Worm (Caenorhabditis elegans): ENCODE data around the gene F32H5.1.

DNA sequence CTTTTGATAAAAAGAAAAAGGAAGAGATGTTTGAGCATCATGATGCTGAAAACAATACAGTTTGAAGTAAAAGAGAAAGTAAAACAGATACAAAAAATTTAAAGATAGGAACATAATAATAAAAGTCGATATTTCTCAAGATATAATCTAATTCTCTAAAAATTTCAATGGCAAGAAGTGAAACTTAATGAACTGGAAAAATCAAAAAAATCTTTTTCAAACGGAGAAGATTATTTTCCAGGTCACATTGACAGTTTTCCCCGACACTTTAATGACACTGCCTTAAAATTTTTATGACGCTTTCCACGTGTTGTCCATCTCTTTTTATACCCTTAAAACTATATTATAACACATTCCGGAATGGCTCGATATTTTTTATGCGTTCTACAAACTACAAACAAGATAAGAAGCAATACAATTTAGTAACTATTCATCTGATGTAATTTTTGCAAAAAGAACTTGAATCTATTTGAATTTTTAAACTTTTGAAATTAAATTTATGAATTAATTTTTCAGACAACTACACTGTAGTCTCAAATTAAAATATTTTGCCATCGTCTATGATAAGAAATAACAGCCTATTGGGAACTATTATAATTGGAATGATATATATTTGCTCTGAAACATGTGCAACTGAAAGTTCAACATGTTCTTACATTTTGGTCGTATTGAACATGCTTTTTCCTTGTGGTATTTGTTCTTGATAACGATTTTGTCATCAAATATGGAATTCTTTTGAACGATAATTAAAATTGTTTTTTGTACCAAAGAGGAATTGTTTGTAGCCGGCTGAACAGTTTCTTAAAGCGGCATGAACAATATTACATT is 32.7 kb downstream of the F32H5.1 start, which contains the start of gene C50B6.7:
- TF ChIP-seq W03F9.2 (tag; optimal IDR thresholded peaks at IDR 0.05) (no peak), him-1 (tag; optimal IDR thresholded peaks at IDR 0.05) (no peak), dao-5 (tag; optimal IDR thresholded peaks at IDR 0.05) (no peak)
